Worm (Caenorhabditis elegans): ENCODE measurements around the gene Y53G8AR.1.
"Not testable (repeated sequence)": the region's sequence is repeated elsewhere in the genome, so short reads cannot be mapped to it uniquely, and the experiment has no call there.

ce11 chrIII:3332736-3333135 lies at the start of gene Y53G8AR.1:
- not testable (repeated sequence) for TF ChIP-seq unc-86 (tag; optimal IDR thresholded peaks at IDR 0.05); elt-2 (tag; optimal IDR thresholded peaks at IDR 0.05); tbx-2 (tag; optimal IDR thresholded peaks at IDR 0.05); lin-11 (tag; optimal IDR thresholded peaks at IDR 0.05); ttx-3 (tag; optimal IDR thresholded peaks at IDR 0.05); ama-1 (optimal IDR thresholded peaks at IDR 0.05); pag-3 (tag; optimal IDR thresholded peaks at IDR 0.05; ENCODE audit: borderline replicate concordance); unc-55 (GFP tag; optimal IDR thresholded peaks at IDR 0.05); ceh-9 (tag; optimal IDR thresholded peaks at IDR 0.05); sox-2 (GFP tag; IDR thresholded peaks at IDR 0.05); ets-4 (tag; optimal IDR thresholded peaks at IDR 0.05); pha-4 (tag; optimal IDR thresholded peaks at IDR 0.05)
